Fruit fly (Drosophila melanogaster) whole organism: ENCODE measurements around the gene TotC.

Experiments
- CG8478 ChIP-seq: fragments of >200 bp; optimal IDR thresholded peaks from 2 replicates; lab custom pipeline; 2018; ENCODE audit warnings: inconsistent platforms
- Dll ChIP-seq: fragments of >200 bp; optimal IDR thresholded peaks from 2 replicates; lab custom pipeline; 2017
- EcR ChIP-seq, 2 experiments: fragments of >200 bp; optimal IDR thresholded peaks; 2 replicates each; lab custom pipeline; 2017; ENCODE audit warnings: missing biosample characterization in 2 of 2, missing genetic modification characterization in 2 of 2, missing genetic modification reagents in 2 of 2
- pan ChIP-seq: fragments of >200 bp; optimal IDR thresholded peaks from 2 replicates; lab custom pipeline; 2017
- psq ChIP-seq: fragments of >200 bp; optimal IDR thresholded peaks from 2 replicates; lab custom pipeline; 2017
- usp ChIP-seq: fragments of >200 bp; optimal IDR thresholded peaks from 2 replicates; lab custom pipeline; 2017; ENCODE audit warnings: missing biosample characterization, missing genetic modification characterization, mixed read lengths

- TF ChIP-seq pan = no peak
- TF ChIP-seq CG8478 (lab: Kevin White, UChicago) = no peak
- TF ChIP-seq psq (lab: Kevin White, UChicago) = no peak
- no peak for TF ChIP-seq usp
- no peak for TF ChIP-seq Dll
- no peak for TF ChIP-seq EcR (GFP tag; optimal IDR thresholded peaks at IDR 0.05; lab: Kevin White, UChicago)
Measured at dm6 chr3R:20877436-20877835, 4.6 kb downstream of the TotC start, which contains the start of gene TotZ.
